Fruit fly (Drosophila melanogaster) Kc167 (cell line): Measurements from ENCODE around the gene kuz.

Source experiments
- h ChIP-seq: fragments of >200 bp; optimal IDR thresholded peaks from 3 replicates; lab custom pipeline; 2018; ENCODE audit warnings: missing external identifiers
- psq ChIP-seq: fragments of >200 bp; optimal IDR thresholded peaks from 2 replicates; lab custom pipeline; 2017; ENCODE audit warnings: missing external identifiers

dm6 chr2L:13528742-13529141 is 21.2 kb upstream of the kuz start, which contains the start of gene CG33641:
- TF ChIP-seq psq (lab: Kevin White, UChicago) (no peak), h (no peak)
